Fruit fly (Drosophila melanogaster) Kc167 (cell line): ENCODE results near the gene msi.

Source experiments
- h ChIP-seq: fragments of >200 bp; optimal IDR thresholded peaks from 3 replicates; lab custom pipeline; 2018; ENCODE audit warnings: missing external identifiers
- psq ChIP-seq: fragments of >200 bp; optimal IDR thresholded peaks from 2 replicates; lab custom pipeline; 2017; ENCODE audit warnings: missing external identifiers

- TF ChIP-seq psq (lab: Kevin White, UChicago) (no peak), h (no peak)
Observed at dm6 chr3R:25583079-25583478, 67.2 kb downstream of the msi start, which contains the start of gene CG4582.
